Fruit fly (Drosophila melanogaster) S2 (cell line): ENCODE data around the gene CG31415.

Experiments used
- CG8478 ChIP-seq: fragments of >200 bp; optimal IDR thresholded peaks from 2 replicates; lab custom pipeline; 2018
- CTCF ChIP-seq, 2 experiments: fragments of >200 bp; optimal IDR thresholded peaks; 2 replicates each; lab custom pipeline; 2018

dm6 chr3R:9733150-9733549, 10.2 kb upstream of the CG31415 start, which contains the start of gene alphaTub85E:
- TF ChIP-seq CTCF (optimal IDR thresholded peaks at IDR 0.05; lab: Kevin White, UChicago) = no peak
- TF ChIP-seq CG8478 (lab: Kevin White, UChicago) = no peak
